Worm (Caenorhabditis elegans) whole organism, young adult: Measurements from ENCODE around the gene dph-1.

Experiments
- aptf-3 ChIP-seq: fragments of 200-800 bp; sonication (Bioruptor generic); IDR thresholded peaks from 2 replicates; pipeline ENCODE4 v1.3.6; 2022; ENCODE audit warnings: missing genetic modification characterization, missing compliant biosample characterization
- ceh-58 ChIP-seq: fragments of 200-800 bp; sonication (Bioruptor generic); IDR thresholded peaks from 2 replicates; pipeline ENCODE4 v1.3.6; 2022; ENCODE audit warnings: missing genetic modification characterization, missing compliant biosample characterization
- lin-35 ChIP-seq, 3 experiments: fragments of 150-350 bp in 2 of 3; sonication (generic microtip) in 1 of 3; optimal IDR thresholded peaks; 2 replicates each; lab custom pipeline; 2014 to 2018; ENCODE audit warnings: missing biosample characterization in 3 of 3, missing genetic modification characterization in 3 of 3, missing genetic modification reagents in 3 of 3
- lin-54 ChIP-seq: fragments of 200-800 bp; sonication (Bioruptor generic); optimal IDR thresholded peaks from 2 replicates; lab custom pipeline; 2018; ENCODE audit warnings: mild to moderate bottlenecking, missing genetic modification characterization, missing compliant biosample characterization
- lsy-27 ChIP-seq: sonication (generic microtip); optimal IDR thresholded peaks from 2 replicates; lab custom pipeline; 2017; ENCODE audit warnings: missing genetic modification characterization, mild to moderate bottlenecking, missing compliant biosample characterization, antibody characterized with exemption, missing genotype, borderline replicate concordance; ENCODE audit not compliant: insufficient read depth
- madf-10 ChIP-seq: sonication (generic microtip); optimal IDR thresholded peaks from 2 replicates; lab custom pipeline; 2016; ENCODE audit warnings: mild to moderate bottlenecking, missing genetic modification characterization, missing compliant biosample characterization
- nfya-1 ChIP-seq: sonication (generic microtip); optimal IDR thresholded peaks from 2 replicates; lab custom pipeline; 2017; ENCODE audit warnings: antibody characterized with exemption, missing compliant biosample characterization, missing genetic modification characterization, borderline replicate concordance; ENCODE audit not compliant: insufficient read depth
- snpc-3.4 ChIP-seq: sonication (generic microtip); optimal IDR thresholded peaks from 2 replicates; lab custom pipeline; 2017; ENCODE audit warnings: missing genetic modification characterization, mild to moderate bottlenecking, missing compliant biosample characterization, antibody characterized with exemption, moderate library complexity, missing genotype, missing genetic modification reagents
- unc-62 ChIP-seq: fragments of 150-350 bp; optimal IDR thresholded peaks from 2 replicates; lab custom pipeline; 2014; ENCODE audit warnings: missing biosample characterization, missing genetic modification reagents, missing genetic modification characterization

DNA sequence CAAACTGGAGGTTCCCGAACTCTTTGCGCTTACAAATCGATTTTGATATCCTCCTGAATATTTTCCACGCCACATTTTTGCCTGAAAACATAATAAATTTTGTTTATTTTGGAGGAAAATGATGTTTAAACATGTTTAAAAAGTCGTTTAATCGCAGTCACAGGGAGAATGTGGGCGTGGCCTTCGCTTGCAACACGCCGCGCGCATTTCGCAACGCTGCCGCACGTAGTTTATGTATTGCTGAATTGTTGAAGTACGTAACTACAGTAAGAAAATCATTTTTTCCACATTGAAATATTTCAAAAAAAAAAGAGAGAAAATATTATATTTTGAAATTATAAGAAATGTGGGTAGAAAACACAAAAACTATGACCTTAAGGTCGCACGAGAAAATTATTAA is 42.5 kb upstream of the dph-1 start, which contains the start of gene C46F11.4:
- TF ChIP-seq lsy-27 (tag; lab: Kevin White, UChicago), result no peak
- no peak for TF ChIP-seq aptf-3 (GFP tag; lab: Robert Waterston, UW)
- peak; percentile 6 for TF ChIP-seq madf-10
- no peak for TF ChIP-seq unc-62 (GFP tag; lab: Kevin White, UChicago)
- peak; percentile 28 for TF ChIP-seq lin-54 (GFP tag; lab: Kevin White, UChicago)
- TF ChIP-seq snpc-3.4 (tag; lab: Kevin White, UChicago), result no peak
- TF ChIP-seq nfya-1 (tag; lab: Kevin White, UChicago), result no peak
- peak in 1 of 3 experiments; percentile 39 for TF ChIP-seq lin-35 (GFP tag; optimal IDR thresholded peaks at IDR 0.05; lab: Kevin White, UChicago)
- TF ChIP-seq ceh-58 (GFP tag; lab: Robert Waterston, UW), result no peak
